Fruit fly (Drosophila melanogaster) whole organism, pupa: ENCODE results near the gene smg.

ENCODE experiments used
- CG13204 ChIP-seq: fragments of 200-800 bp; sonication (Bioruptor generic); optimal IDR thresholded peaks from 2 replicates; lab custom pipeline; 2018; ENCODE audit warnings: missing biosample characterization, mild to moderate bottlenecking, missing genetic modification characterization, moderate library complexity
- CG14655 ChIP-seq: fragments of 200-800 bp; sonication (Bioruptor generic); optimal IDR thresholded peaks from 3 replicates; lab custom pipeline; 2017; ENCODE audit warnings: mild to moderate bottlenecking, missing biosample characterization, missing genetic modification reagents, missing genetic modification characterization
- CG17806 ChIP-seq: fragments of 200-800 bp; sonication (Bioruptor generic); optimal IDR thresholded peaks from 2 replicates; lab custom pipeline; 2018; ENCODE audit warnings: missing biosample characterization, mild to moderate bottlenecking, missing genetic modification characterization, moderate library complexity
- CG34367 ChIP-seq: fragments of 200-800 bp; sonication (Bioruptor generic); optimal IDR thresholded peaks from 2 replicates; lab custom pipeline; 2018; ENCODE audit warnings: missing biosample characterization, mild to moderate bottlenecking, missing genetic modification characterization
- CG4496 ChIP-seq: fragments of 200-800 bp; sonication (Bioruptor generic); IDR thresholded peaks from 3 replicates; pipeline ENCODE4 v1.3.6; 2022; ENCODE audit warnings: missing biosample characterization, missing genetic modification characterization
- CG9948 ChIP-seq: fragments of 200-800 bp; sonication (Bioruptor generic); optimal IDR thresholded peaks from 2 replicates; lab custom pipeline; 2018; ENCODE audit warnings: missing biosample characterization, mild to moderate bottlenecking, missing genetic modification characterization, moderate library complexity
- D1 ChIP-seq: fragments of 200-800 bp; sonication (Bioruptor generic); optimal IDR thresholded peaks from 2 replicates; lab custom pipeline; 2018; ENCODE audit warnings: missing biosample characterization, mild to moderate bottlenecking, missing genetic modification characterization, moderate library complexity
- EcR ChIP-seq: fragments of 200-800 bp; sonication (Bioruptor generic); optimal IDR thresholded peaks from 3 replicates; lab custom pipeline; 2019; ENCODE audit warnings: missing biosample characterization, missing genetic modification characterization, mild to moderate bottlenecking, moderate library complexity, missing genetic modification reagents
- Pif1B ChIP-seq: fragments of 200-800 bp; sonication (Bioruptor generic); optimal IDR thresholded peaks from 3 replicates; lab custom pipeline; 2016; ENCODE audit warnings: missing biosample characterization, missing genetic modification characterization
- Snoo ChIP-seq: fragments of 200-800 bp; sonication (Bioruptor generic); optimal IDR thresholded peaks from 3 replicates; lab custom pipeline; 2017; ENCODE audit warnings: missing biosample characterization, mild to moderate bottlenecking, missing genetic modification characterization, inconsistent platforms
- fd96Ca ChIP-seq: fragments of 200-800 bp; sonication (Bioruptor generic); IDR thresholded peaks from 3 replicates; pipeline ENCODE4 v1.3.6; 2022; ENCODE audit warnings: missing biosample characterization, missing genetic modification characterization
- gl ChIP-seq: fragments of 200-800 bp; sonication (Bioruptor generic); optimal IDR thresholded peaks from 2 replicates; lab custom pipeline; 2018; ENCODE audit warnings: missing biosample characterization, mild to moderate bottlenecking, missing genetic modification characterization
- rn ChIP-seq: fragments of 200-800 bp; sonication (Bioruptor generic); IDR thresholded peaks from 2 replicates; pipeline ENCODE4 v1.3.6; 2022; ENCODE audit warnings: missing biosample characterization, missing genetic modification characterization

DNA sequence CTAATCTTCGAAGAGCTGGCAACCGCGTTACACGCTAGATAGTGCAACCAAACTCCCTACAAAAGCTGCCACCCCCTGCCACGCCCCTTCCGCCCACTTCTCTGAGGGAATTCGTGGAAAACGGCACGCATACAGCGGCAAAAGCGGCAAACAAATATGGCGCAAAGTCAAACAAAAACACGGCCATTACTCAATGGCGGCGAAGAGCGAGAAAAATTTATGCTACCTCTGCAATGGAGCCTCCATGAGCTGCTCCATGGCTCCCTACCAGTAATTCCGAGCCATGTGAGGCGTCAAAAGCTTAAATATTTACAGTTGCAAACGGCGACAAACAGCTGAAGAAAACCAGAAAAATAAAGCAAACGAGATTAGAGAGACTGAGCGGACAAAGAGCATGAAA is 27.0 kb upstream of the smg start:
- TF ChIP-seq fd96Ca (no peak), CG34367 (tag; lab: Kevin White, UChicago) (no peak), CG13204 (GFP tag; lab: Kevin White, UChicago) (no peak), EcR (GFP tag; lab: Kevin White, UChicago) (no peak), gl (tag; lab: Kevin White, UChicago) (no peak), Pif1B (GFP tag; lab: Kevin White, UChicago) (no peak), Snoo (tag; lab: Kevin White, UChicago) (no peak), CG4496 (GFP tag; lab: Robert Waterston, UW) (no peak), CG9948 (tag; lab: Kevin White, UChicago) (no peak), rn (GFP tag; lab: Robert Waterston, UW) (no peak), CG17806 (tag; lab: Kevin White, UChicago) (no peak), CG14655 (no peak), D1 (tag; lab: Kevin White, UChicago) (no peak)
